Fruit fly (Drosophila melanogaster) whole organism, embryonic: ENCODE data around the gene CG7332.

Source experiments
- Blimp-1 ChIP-seq: fragments of 200-800 bp; sonication (Bioruptor generic); optimal IDR thresholded peaks from 3 replicates; lab custom pipeline; 2018; ENCODE audit warnings: missing biosample characterization, missing genetic modification characterization, mild to moderate bottlenecking, moderate library complexity, missing genetic modification reagents
- CG10209 ChIP-seq: fragments of 200-800 bp; sonication (Bioruptor generic); optimal IDR thresholded peaks from 3 replicates; lab custom pipeline; 2017; ENCODE audit warnings: missing biosample characterization, mild to moderate bottlenecking, missing genetic modification characterization, missing genetic modification reagents
- CG12071 ChIP-seq: fragments of 200-800 bp; sonication (Bioruptor generic); optimal IDR thresholded peaks from 3 replicates; lab custom pipeline; 2018; ENCODE audit warnings: missing biosample characterization, mild to moderate bottlenecking, missing genetic modification characterization
- CG13424 ChIP-seq: fragments of 200-800 bp; sonication (Bioruptor generic); optimal IDR thresholded peaks from 2 replicates; lab custom pipeline; 2019; ENCODE audit warnings: missing biosample characterization, mild to moderate bottlenecking, missing genetic modification characterization, moderate library complexity
- CG13894 ChIP-seq: fragments of 200-800 bp; sonication (Bioruptor generic); optimal IDR thresholded peaks from 3 replicates; lab custom pipeline; 2018; ENCODE audit warnings: missing biosample characterization, mild to moderate bottlenecking, missing genetic modification characterization, moderate library complexity
- CG16813 ChIP-seq: fragments of 200-800 bp; sonication (Bioruptor generic); IDR thresholded peaks from 3 replicates; pipeline ENCODE4 v1.3.6; 2022; ENCODE audit warnings: missing biosample characterization, missing genetic modification characterization; ENCODE audit not compliant: partially characterized antibody
- CG18764 ChIP-seq: fragments of 200-800 bp; sonication (Bioruptor generic); optimal IDR thresholded peaks from 3 replicates; lab custom pipeline; 2016; ENCODE audit warnings: missing biosample characterization, missing genetic modification characterization
- CG30403 ChIP-seq: fragments of 200-800 bp; sonication (Bioruptor generic); optimal IDR thresholded peaks from 3 replicates; lab custom pipeline; 2016; ENCODE audit warnings: missing biosample characterization, missing genetic modification characterization
- CG3065 ChIP-seq: fragments of 200-800 bp; sonication (Bioruptor generic); optimal IDR thresholded peaks from 2 replicates; lab custom pipeline; 2016; ENCODE audit warnings: missing biosample characterization, missing genetic modification characterization
- CG31224 ChIP-seq: fragments of 200-800 bp; sonication (Bioruptor generic); IDR thresholded peaks from 2 replicates; pipeline ENCODE4 v1.3.6; 2022; ENCODE audit warnings: missing biosample characterization, missing genetic modification characterization
- CG31441 ChIP-seq: fragments of 200-800 bp; sonication (Bioruptor generic); IDR thresholded peaks from 2 replicates; pipeline ENCODE4 v1.3.6; 2022; ENCODE audit warnings: missing biosample characterization, missing genetic modification characterization
- CG33213 ChIP-seq: fragments of 200-800 bp; sonication (Bioruptor generic); optimal IDR thresholded peaks from 3 replicates; lab custom pipeline; 2016; ENCODE audit warnings: missing biosample characterization, missing genetic modification characterization
- CG43689 ChIP-seq: fragments of 200-800 bp; sonication (Bioruptor generic); IDR thresholded peaks from 2 replicates; pipeline ENCODE4 v1.3.6; 2022; ENCODE audit warnings: missing biosample characterization, missing genetic modification characterization
- CG4707 ChIP-seq: fragments of 200-800 bp; sonication (Bioruptor generic); optimal IDR thresholded peaks from 2 replicates; lab custom pipeline; 2018; ENCODE audit warnings: missing biosample characterization, mild to moderate bottlenecking, missing genetic modification characterization, moderate library complexity
- CG6254 ChIP-seq: fragments of 200-800 bp; sonication (Bioruptor generic); optimal IDR thresholded peaks from 3 replicates; lab custom pipeline; 2017; ENCODE audit warnings: mild to moderate bottlenecking, missing biosample characterization, missing genetic modification reagents, missing genetic modification characterization
- CG7839 ChIP-seq: fragments of 200-800 bp; sonication (Bioruptor generic); optimal IDR thresholded peaks from 3 replicates; lab custom pipeline; 2018; ENCODE audit warnings: missing biosample characterization, mild to moderate bottlenecking, missing genetic modification characterization, moderate library complexity
- CG8281 ChIP-seq: fragments of 200-800 bp; sonication (Bioruptor generic); optimal IDR thresholded peaks from 2 replicates; lab custom pipeline; 2018; ENCODE audit warnings: missing biosample characterization, mild to moderate bottlenecking, missing genetic modification characterization, moderate library complexity
- CG8359 ChIP-seq: fragments of 200-800 bp; sonication (Bioruptor generic); optimal IDR thresholded peaks from 2 replicates; lab custom pipeline; 2017; ENCODE audit warnings: missing biosample characterization, mild to moderate bottlenecking, missing genetic modification characterization, borderline replicate concordance
- CG9609 ChIP-seq: fragments of 200-800 bp; sonication (Bioruptor generic); optimal IDR thresholded peaks from 3 replicates; lab custom pipeline; 2016; ENCODE audit warnings: missing biosample characterization, missing genetic modification characterization
- CG9876 ChIP-seq: fragments of 200-800 bp; sonication (Bioruptor generic); optimal IDR thresholded peaks from 2 replicates; lab custom pipeline; 2016; ENCODE audit warnings: missing biosample characterization, missing genetic modification characterization
- Deaf1 ChIP-seq: fragments of 200-800 bp; optimal IDR thresholded peaks from 3 replicates; lab custom pipeline; 2019; ENCODE audit warnings: missing biosample characterization, mild to moderate bottlenecking, missing genetic modification characterization, moderate library complexity
- Jarid2 ChIP-seq: fragments of 200-800 bp; sonication (Bioruptor generic); optimal IDR thresholded peaks from 3 replicates; lab custom pipeline; 2017; ENCODE audit warnings: mild to moderate bottlenecking, missing biosample characterization, missing genetic modification reagents, missing genetic modification characterization
- MESR4 ChIP-seq: fragments of 200-800 bp; sonication (Bioruptor generic); optimal IDR thresholded peaks from 2 replicates; lab custom pipeline; 2018; ENCODE audit warnings: missing biosample characterization, mild to moderate bottlenecking, missing genetic modification characterization, moderate library complexity
- Mad ChIP-seq: fragments of 200-800 bp; sonication (Bioruptor generic); optimal IDR thresholded peaks from 2 replicates; lab custom pipeline; 2016; ENCODE audit warnings: missing biosample characterization, missing genetic modification characterization
- Mrtf ChIP-seq: fragments of 200-800 bp; sonication (Bioruptor generic); IDR thresholded peaks from 3 replicates; pipeline ENCODE4 v1.3.6; 2022; ENCODE audit warnings: missing biosample characterization, missing genetic modification characterization
- Opbp ChIP-seq: fragments of 200-800 bp; sonication (Bioruptor generic); IDR thresholded peaks from 3 replicates; pipeline ENCODE4 v1.3.6; 2022; ENCODE audit warnings: missing biosample characterization, missing genetic modification characterization; ENCODE audit not compliant: partially characterized antibody
- Pdp1 ChIP-seq, 2 experiments: fragments of 200-800 bp; sonication (Bioruptor generic); optimal IDR thresholded peaks; 3 replicates each; lab custom pipeline; 2016; ENCODE audit warnings: missing biosample characterization in 2 of 2, missing genetic modification characterization in 2 of 2, mild to moderate bottlenecking in 1 of 2, moderate library complexity in 1 of 2
- Ptx1 ChIP-seq: fragments of 200-800 bp; sonication (Bioruptor generic); IDR thresholded peaks from 2 replicates; pipeline ENCODE4 v1.3.6; 2022; ENCODE audit warnings: missing biosample characterization, missing genetic modification characterization
- Sox102F ChIP-seq: fragments of 200-800 bp; sonication (Bioruptor generic); optimal IDR thresholded peaks from 2 replicates; lab custom pipeline; 2018; ENCODE audit warnings: missing biosample characterization, mild to moderate bottlenecking, missing genetic modification characterization, moderate library complexity
- Ssrp ChIP-seq: fragments of 200-800 bp; sonication (Bioruptor generic); optimal IDR thresholded peaks from 2 replicates; lab custom pipeline; 2018; ENCODE audit warnings: missing biosample characterization, mild to moderate bottlenecking, missing genetic modification characterization, moderate library complexity
- Vsx1 ChIP-seq: fragments of 200-800 bp; sonication (Bioruptor generic); optimal IDR thresholded peaks from 2 replicates; lab custom pipeline; 2017; ENCODE audit warnings: missing biosample characterization, mild to moderate bottlenecking, missing genetic modification characterization, missing genetic modification reagents
- abd-A ChIP-seq: fragments of 200-800 bp; sonication (Bioruptor generic); optimal IDR thresholded peaks from 3 replicates; lab custom pipeline; 2019; ENCODE audit warnings: missing biosample characterization, mild to moderate bottlenecking, missing genetic modification characterization, moderate library complexity
- dmrt99B ChIP-seq: fragments of 200-800 bp; sonication (Bioruptor generic); optimal IDR thresholded peaks from 2 replicates; lab custom pipeline; 2018; ENCODE audit warnings: missing biosample characterization, mild to moderate bottlenecking, missing genetic modification characterization, moderate library complexity
- ewg ChIP-seq: fragments of 200-800 bp; sonication (Bioruptor generic); optimal IDR thresholded peaks from 3 replicates; lab custom pipeline; 2017; ENCODE audit warnings: mild to moderate bottlenecking, missing biosample characterization, missing genetic modification reagents, missing genetic modification characterization
- gfzf ChIP-seq: fragments of 200-800 bp; sonication (Bioruptor generic); optimal IDR thresholded peaks from 2 replicates; lab custom pipeline; 2016; ENCODE audit warnings: missing biosample characterization, mild to moderate bottlenecking, missing genetic modification characterization, moderate library complexity
- jing ChIP-seq: fragments of 200-800 bp; sonication (Bioruptor generic); optimal IDR thresholded peaks from 2 replicates; lab custom pipeline; 2018; ENCODE audit warnings: missing biosample characterization, mild to moderate bottlenecking, missing genetic modification characterization
- kay ChIP-seq: fragments of 200-800 bp; sonication (Bioruptor generic); optimal IDR thresholded peaks from 2 replicates; lab custom pipeline; 2016; ENCODE audit warnings: missing biosample characterization, missing genetic modification characterization
- lilli ChIP-seq: fragments of 200-800 bp; sonication (Bioruptor generic); optimal IDR thresholded peaks from 3 replicates; lab custom pipeline; 2016; ENCODE audit warnings: missing biosample characterization, missing genetic modification characterization
- pan ChIP-seq, 4 experiments: fragments of >200 bp in 3 of 4; fragments of 200-800 bp in 1 of 4; sonication (Bioruptor generic) in 1 of 4; optimal IDR thresholded peaks in 3 of 4; IDR thresholded peaks in 1 of 4; 2 replicates each; pipeline versions ENCODE4 v1.3.6 to Lab custom; 2017 to 2022; ENCODE audit warnings: missing biosample characterization in 2 of 4, missing genetic modification characterization in 2 of 4, mixed read lengths in 1 of 4
- prd ChIP-seq, 3 experiments: fragments of >200 bp in 2 of 3; fragments of 200-800 bp in 1 of 3; sonication (Bioruptor generic) in 1 of 3; optimal IDR thresholded peaks in 2 of 3; IDR thresholded peaks in 1 of 3; 2 replicates in 2 of 3; 3 replicates in 1 of 3; pipeline versions ENCODE4 v1.3.6 to Lab custom; 2017 to 2022; ENCODE audit warnings: missing biosample characterization in 1 of 3, missing genetic modification characterization in 1 of 3
- pros ChIP-seq: fragments of 200-800 bp; sonication (Bioruptor generic); optimal IDR thresholded peaks from 3 replicates; lab custom pipeline; 2019; ENCODE audit warnings: missing biosample characterization, mild to moderate bottlenecking, missing genetic modification characterization, moderate library complexity
- sd ChIP-seq: fragments of 200-800 bp; sonication (Bioruptor generic); optimal IDR thresholded peaks from 3 replicates; lab custom pipeline; 2018; ENCODE audit warnings: missing biosample characterization, mild to moderate bottlenecking, missing genetic modification characterization, moderate library complexity
- tin ChIP-seq: fragments of 200-800 bp; sonication (Bioruptor generic); optimal IDR thresholded peaks from 3 replicates; lab custom pipeline; 2016; ENCODE audit warnings: missing biosample characterization, missing genetic modification characterization
- tup ChIP-seq: fragments of 200-800 bp; sonication (Bioruptor generic); optimal IDR thresholded peaks from 2 replicates; lab custom pipeline; 2016; ENCODE audit warnings: missing biosample characterization, mild to moderate bottlenecking, missing genetic modification characterization, moderate library complexity
- unc-4 ChIP-seq: fragments of 200-800 bp; sonication (Bioruptor generic); IDR thresholded peaks from 2 replicates; pipeline ENCODE4 v1.3.6; 2022; ENCODE audit warnings: missing biosample characterization, missing genetic modification characterization; ENCODE audit not compliant: partially characterized antibody
- vfl ChIP-seq: fragments of 200-800 bp; sonication (Bioruptor generic); optimal IDR thresholded peaks from 2 replicates; lab custom pipeline; 2016; ENCODE audit warnings: missing biosample characterization, missing genetic modification characterization
- zf30C ChIP-seq: fragments of 200-800 bp; sonication (Bioruptor generic); optimal IDR thresholded peaks from 3 replicates; lab custom pipeline; 2018; ENCODE audit warnings: missing biosample characterization, mild to moderate bottlenecking, missing genetic modification characterization

The CG7332 gene

DNA sequence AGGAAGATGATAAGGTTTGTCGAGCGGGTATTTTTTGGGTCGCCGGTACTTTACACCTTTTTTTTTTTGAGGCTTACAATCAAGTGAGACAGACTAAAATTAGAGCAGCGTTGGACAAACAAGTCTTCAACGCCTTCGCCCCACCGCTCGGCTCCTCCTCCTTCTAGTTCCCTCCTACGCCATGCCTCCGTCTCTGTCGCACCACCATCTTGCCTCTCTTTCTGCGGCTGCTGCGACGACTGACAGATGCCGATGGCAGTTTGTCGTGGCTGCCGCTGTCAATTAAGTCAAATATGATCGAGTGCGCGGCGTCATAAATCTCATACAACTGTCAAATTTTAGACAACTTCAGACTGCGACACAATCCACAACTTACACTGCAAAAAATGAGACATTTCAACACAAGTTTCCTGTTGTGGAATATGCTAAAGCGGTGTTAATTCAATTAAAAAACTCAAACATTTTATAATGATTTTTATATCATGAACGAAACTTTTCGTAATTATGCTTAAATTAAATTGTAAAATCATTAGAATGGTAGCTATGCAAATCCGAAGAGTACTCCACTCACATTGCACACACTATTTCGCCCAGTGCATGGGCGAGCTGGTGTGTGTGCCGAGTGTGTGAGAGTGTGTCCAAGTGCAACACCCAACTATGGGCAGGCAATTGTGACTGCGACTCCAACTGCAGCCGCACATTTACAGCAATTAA is 36.5 kb downstream of the CG7332 start (continued):
- TF ChIP-seq prd (optimal IDR thresholded peaks at IDR 0.05; lab: Kevin White, UChicago): no peak
- peak; percentile 48; the same call in 1 of the 3 replicates for TF ChIP-seq prd (GFP tag; IDR thresholded peaks at IDR 0.05; lab: Robert Waterston, UW)
- no peak for TF ChIP-seq vfl
- peak; percentile 50 for TF ChIP-seq CG30403 (GFP tag; lab: Kevin White, UChicago)
- TF ChIP-seq CG9609 (GFP tag; lab: Kevin White, UChicago): no peak
- TF ChIP-seq CG7839 (tag; lab: Kevin White, UChicago): peak; percentile 56
- TF ChIP-seq sd: no peak
- peak; percentile 69 for TF ChIP-seq Sox102F (GFP tag; lab: Kevin White, UChicago)
- TF ChIP-seq MESR4: no peak
- peak; percentile 45 for TF ChIP-seq CG6254 (GFP tag; lab: Kevin White, UChicago)
- TF ChIP-seq Mrtf (GFP tag; lab: Robert Waterston, UW): no peak
- TF ChIP-seq CG13424 (tag; lab: Kevin White, UChicago): peak; percentile 55
- no peak for TF ChIP-seq CG43689 (GFP tag; lab: Robert Waterston, UW)
- TF ChIP-seq CG31441 (GFP tag; lab: Robert Waterston, UW): peak; percentile 65; the same call in 1 of the 2 replicates
- TF ChIP-seq abd-A (tag; lab: Kevin White, UChicago): no peak
- TF ChIP-seq CG33213 (GFP tag; lab: Kevin White, UChicago): no peak
- TF ChIP-seq pros (GFP tag; lab: Kevin White, UChicago): no peak
- TF ChIP-seq dmrt99B (tag; lab: Kevin White, UChicago): peak; percentile 74
- no peak for TF ChIP-seq CG9876
- no peak for TF ChIP-seq pan (optimal IDR thresholded peaks at IDR 0.05; lab: Kevin White, UChicago)
- no peak for TF ChIP-seq pan (GFP tag; optimal IDR thresholded peaks at IDR 0.05 in 1 of 2, IDR thresholded peaks at IDR 0.05 in 1 of 2)
- TF ChIP-seq CG13894 (tag; lab: Kevin White, UChicago): no peak
- no peak for TF ChIP-seq CG8281 (tag; lab: Kevin White, UChicago)
- peak; percentile 9 for TF ChIP-seq Jarid2
- peak; percentile 33 for TF ChIP-seq tin (GFP tag; lab: Kevin White, UChicago)
- no peak for TF ChIP-seq CG3065 (GFP tag; lab: Kevin White, UChicago)
- peak; percentile 57; the same call in 1 of the 2 replicates for TF ChIP-seq Ptx1 (GFP tag; lab: Robert Waterston, UW)
- peak; percentile 35 for TF ChIP-seq ewg (GFP tag; lab: Kevin White, UChicago)
- TF ChIP-seq Opbp (GFP tag; lab: Robert Waterston, UW): no peak
- TF ChIP-seq lilli (GFP tag; lab: Kevin White, UChicago): peak; percentile 13
- no peak for TF ChIP-seq CG12071 (GFP tag; lab: Kevin White, UChicago)
- no peak for TF ChIP-seq CG4707 (GFP tag; lab: Kevin White, UChicago)
- no peak for TF ChIP-seq tup
- peak; percentile 18 for TF ChIP-seq zf30C (GFP tag; lab: Kevin White, UChicago)
- TF ChIP-seq kay (GFP tag; lab: Kevin White, UChicago): no peak
- peak; percentile 61 for TF ChIP-seq Blimp-1 (GFP tag; lab: Kevin White, UChicago)
- no peak for TF ChIP-seq gfzf
- no peak for TF ChIP-seq Vsx1
- peak; percentile 43 for TF ChIP-seq CG10209 (GFP tag; lab: Kevin White, UChicago)
- TF ChIP-seq Ssrp: peak; percentile 66
- no peak for TF ChIP-seq CG31224 (GFP tag; lab: Robert Waterston, UW)
- TF ChIP-seq CG16813 (GFP tag; lab: Robert Waterston, UW): no peak
- TF ChIP-seq Mad: no peak
- peak; percentile 34 to 35 for TF ChIP-seq Pdp1 (GFP tag; optimal IDR thresholded peaks at IDR 0.05; lab: Kevin White, UChicago)
- no peak for TF ChIP-seq unc-4 (GFP tag; lab: Robert Waterston, UW)
- TF ChIP-seq CG8359: peak; percentile 41
- no peak for TF ChIP-seq Deaf1 (tag; lab: Kevin White, UChicago)
- TF ChIP-seq jing (GFP tag; lab: Kevin White, UChicago): peak; percentile 32
- peak; percentile 17 for TF ChIP-seq CG18764 (GFP tag; lab: Kevin White, UChicago)
